Worm (Caenorhabditis elegans) whole organism, L4/young adult: ENCODE measurements around the gene spp-5.

Experiments
- W03F9.2 ChIP-seq: fragments of 150-350 bp; optimal IDR thresholded peaks from 2 replicates; lab custom pipeline; 2014; ENCODE audit warnings: missing biosample characterization, missing genetic modification characterization
- dao-5 ChIP-seq: sonication (generic microtip); optimal IDR thresholded peaks from 2 replicates; lab custom pipeline; 2016; ENCODE audit warnings: missing genotype, missing genetic modification characterization, moderate library complexity, missing compliant biosample characterization

DNA sequence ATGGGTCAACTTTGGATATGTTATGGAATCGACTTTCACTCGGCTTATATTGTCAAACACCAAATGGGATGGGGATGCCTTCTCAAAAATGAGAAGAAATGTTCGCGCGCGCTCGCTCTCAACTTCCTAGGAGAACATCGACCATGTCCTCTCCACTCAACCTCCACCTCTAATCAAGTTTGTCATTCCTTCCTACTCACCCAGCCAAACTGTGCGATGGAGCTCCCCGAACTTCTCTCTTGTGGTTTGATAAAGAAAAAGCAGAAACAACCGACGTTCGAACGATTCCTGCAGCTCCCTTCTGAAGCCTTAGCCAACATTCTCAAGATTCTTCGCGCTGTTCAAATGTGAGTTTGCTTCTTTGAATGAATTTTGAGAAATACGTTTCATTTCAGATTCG is 6.9 kb downstream of the spp-5 start:
- TF ChIP-seq dao-5 (tag; lab: Kevin White, UChicago) (no peak), W03F9.2 (tag; lab: Kevin White, UChicago) (no peak)
